Fruit fly (Drosophila melanogaster): ENCODE measurements around the gene Mnr.
A peak's percentile ranks its signal among the peaks of the same experiment; 100 is the strongest.

The Mnr gene

dm6 chrX:21282035-21282434 is 1.1 kb upstream of the Mnr start:
- TF ChIP-seq rn (GFP tag; IDR thresholded peaks at IDR 0.05): no peak
- no peak for TF ChIP-seq gl (tag; optimal IDR thresholded peaks at IDR 0.05)
- no peak for TF ChIP-seq Ets98B (GFP tag; IDR thresholded peaks at IDR 0.05)
- TF ChIP-seq CG4496 (GFP tag; IDR thresholded peaks at IDR 0.05): no peak
- TF ChIP-seq CG12605 (GFP tag; IDR thresholded peaks at IDR 0.05): no peak
- TF ChIP-seq CG8301 (tag; optimal IDR thresholded peaks at IDR 0.05): no peak
- no peak for TF ChIP-seq CG13204 (GFP tag; optimal IDR thresholded peaks at IDR 0.05)

DNA sequence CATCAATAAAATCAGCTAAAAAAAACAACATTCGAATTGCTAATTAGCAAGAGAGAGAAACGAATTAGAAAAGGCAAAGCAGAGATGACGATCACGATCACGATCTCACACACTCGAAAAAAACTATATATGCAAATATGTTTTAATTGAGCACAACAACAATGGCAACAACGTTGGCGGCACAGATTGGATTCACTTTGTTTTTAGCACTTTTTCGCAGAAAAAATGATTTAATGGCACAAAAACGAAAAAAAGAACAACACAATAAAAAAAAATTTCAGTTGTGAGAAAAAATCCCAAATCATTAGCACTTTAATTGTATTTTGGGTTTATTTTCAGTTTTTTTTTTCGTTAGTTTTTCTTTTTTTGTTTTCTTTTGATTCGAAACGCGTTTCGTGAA is 342 bp downstream of the Mnr start:
- no peak for TF ChIP-seq CG8301 (tag; optimal IDR thresholded peaks at IDR 0.05)
- no peak for TF ChIP-seq CG13204 (GFP tag; optimal IDR thresholded peaks at IDR 0.05)
- TF ChIP-seq Pif1A (GFP tag; optimal IDR thresholded peaks at IDR 0.05): peak; percentile 24
- TF ChIP-seq CG32121 (GFP tag; IDR thresholded peaks at IDR 0.05): no peak
- TF ChIP-seq D1 (tag; optimal IDR thresholded peaks at IDR 0.05): no peak
- no peak for TF ChIP-seq CG12605 (GFP tag; IDR thresholded peaks at IDR 0.05)
- no peak for TF ChIP-seq Ets98B (GFP tag; IDR thresholded peaks at IDR 0.05)
- no peak for TF ChIP-seq CG15710 (tag; optimal IDR thresholded peaks at IDR 0.05)
- peak; percentile 31 for TF ChIP-seq CG14655 (GFP tag; optimal IDR thresholded peaks at IDR 0.05)
- no peak for TF ChIP-seq rn (GFP tag; IDR thresholded peaks at IDR 0.05)
- TF ChIP-seq CG10348 (GFP tag; IDR thresholded peaks at IDR 0.05): no peak
- peak; percentile 15 for TF ChIP-seq CG9948 (tag; optimal IDR thresholded peaks at IDR 0.05)

DNA sequence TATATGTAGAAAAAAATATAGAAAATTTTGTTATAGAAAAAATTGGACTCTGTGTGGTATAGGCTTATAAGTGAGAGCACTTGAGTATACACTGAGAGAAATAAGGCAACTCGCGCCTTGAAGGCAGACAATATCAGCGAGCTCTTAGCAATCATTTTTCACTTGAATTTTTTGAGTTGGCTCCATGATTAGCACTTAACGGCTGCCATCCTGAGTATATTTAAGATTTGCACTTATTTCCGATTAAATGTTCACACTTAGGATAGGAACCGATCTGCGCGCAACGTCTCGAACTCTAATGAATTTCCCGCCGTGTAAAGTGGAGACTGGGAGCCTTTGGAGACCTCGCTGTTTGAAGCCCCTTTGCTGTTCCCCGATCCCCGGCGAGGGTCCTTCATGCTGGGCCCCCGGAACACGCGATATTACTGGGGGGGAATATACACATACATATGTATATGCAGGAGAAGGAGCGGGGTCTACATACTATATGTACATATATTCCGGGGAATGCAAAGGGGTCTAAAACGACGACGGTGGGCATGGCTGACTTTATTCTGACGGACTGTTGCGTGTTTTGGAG is 1.6 kb downstream of the Mnr start:
- TF ChIP-seq CG4496 (GFP tag; IDR thresholded peaks at IDR 0.05): no peak
- TF ChIP-seq fd96Ca (GFP tag; IDR thresholded peaks at IDR 0.05): peak; percentile 58; the same call in 2 of the 3 replicates
- TF ChIP-seq CG9948 (tag; optimal IDR thresholded peaks at IDR 0.05): peak; percentile 47
- TF ChIP-seq CG14655 (GFP tag; optimal IDR thresholded peaks at IDR 0.05): peak; percentile 53
- peak; percentile 24 for TF ChIP-seq CG8301 (tag; optimal IDR thresholded peaks at IDR 0.05)
- peak; percentile 26 for TF ChIP-seq CG17806 (tag; optimal IDR thresholded peaks at IDR 0.05)
- TF ChIP-seq CG8159 (tag; optimal IDR thresholded peaks at IDR 0.05): peak; percentile 33
- no peak for TF ChIP-seq CG13204 (GFP tag; optimal IDR thresholded peaks at IDR 0.05)
- no peak for TF ChIP-seq Snoo (tag; optimal IDR thresholded peaks at IDR 0.05)
- no peak for TF ChIP-seq EcR (GFP tag; optimal IDR thresholded peaks at IDR 0.05)
- no peak for TF ChIP-seq Pif1A (GFP tag; optimal IDR thresholded peaks at IDR 0.05)
- TF ChIP-seq CG12605 (GFP tag; IDR thresholded peaks at IDR 0.05): no peak
- no peak for TF ChIP-seq gl (tag; optimal IDR thresholded peaks at IDR 0.05)
- TF ChIP-seq CG10348 (GFP tag; IDR thresholded peaks at IDR 0.05): no peak
- TF ChIP-seq CG15710 (tag; optimal IDR thresholded peaks at IDR 0.05): peak; percentile 31
- TF ChIP-seq rn (GFP tag; IDR thresholded peaks at IDR 0.05): no peak
- TF ChIP-seq Pif1B (GFP tag; optimal IDR thresholded peaks at IDR 0.05): peak; percentile 7
- TF ChIP-seq CG32121 (GFP tag; IDR thresholded peaks at IDR 0.05): no peak
- TF ChIP-seq D1 (tag; optimal IDR thresholded peaks at IDR 0.05): no peak
- no peak for TF ChIP-seq CG34367 (tag; optimal IDR thresholded peaks at IDR 0.05)
- TF ChIP-seq Ets98B (GFP tag; IDR thresholded peaks at IDR 0.05): no peak

dm6 chrX:21276494-21276893 is 4.5 kb downstream of the Mnr start:
- TF ChIP-seq CG10348 (GFP tag; IDR thresholded peaks at IDR 0.05): no peak
- no peak for TF ChIP-seq CG17806 (tag; optimal IDR thresholded peaks at IDR 0.05)
- no peak for TF ChIP-seq Pif1B (GFP tag; optimal IDR thresholded peaks at IDR 0.05)
- TF ChIP-seq CG14655 (GFP tag; optimal IDR thresholded peaks at IDR 0.05): no peak
- no peak for TF ChIP-seq rn (GFP tag; IDR thresholded peaks at IDR 0.05)
- TF ChIP-seq gl (tag; optimal IDR thresholded peaks at IDR 0.05): no peak
- no peak for TF ChIP-seq CG32121 (GFP tag; IDR thresholded peaks at IDR 0.05)
- no peak for TF ChIP-seq CG4496 (GFP tag; IDR thresholded peaks at IDR 0.05)
- no peak for TF ChIP-seq EcR (GFP tag; optimal IDR thresholded peaks at IDR 0.05)
- no peak for TF ChIP-seq CG12605 (GFP tag; IDR thresholded peaks at IDR 0.05)
- TF ChIP-seq D1 (tag; optimal IDR thresholded peaks at IDR 0.05): no peak
- no peak for TF ChIP-seq CG15710 (tag; optimal IDR thresholded peaks at IDR 0.05)
- no peak for TF ChIP-seq Ets98B (GFP tag; IDR thresholded peaks at IDR 0.05)
- TF ChIP-seq CG13204 (GFP tag; optimal IDR thresholded peaks at IDR 0.05): no peak
- no peak for TF ChIP-seq CG8301 (tag; optimal IDR thresholded peaks at IDR 0.05)
- TF ChIP-seq CG34367 (tag; optimal IDR thresholded peaks at IDR 0.05): no peak
- no peak for TF ChIP-seq fd96Ca (GFP tag; IDR thresholded peaks at IDR 0.05)

DNA sequence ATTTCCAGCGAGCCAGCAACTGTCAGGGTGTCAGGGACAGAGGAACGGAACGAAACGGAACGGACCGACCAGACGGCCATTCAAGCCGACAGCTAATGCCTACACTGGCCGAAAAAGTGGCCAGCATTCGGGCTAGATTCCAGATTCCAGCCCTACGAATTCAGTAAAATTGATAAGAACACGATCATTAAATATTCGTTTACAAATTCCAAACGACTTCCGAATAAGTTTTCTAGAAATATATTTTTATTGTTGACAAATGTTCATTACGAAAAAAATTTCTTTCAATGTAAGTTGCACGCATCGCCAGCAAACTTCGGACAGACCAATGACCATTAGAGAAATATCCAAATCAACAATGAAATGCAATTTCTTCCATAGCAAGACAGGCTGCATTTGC is 15.6 kb downstream of the Mnr start:
- peak; percentile 54; the same call in 1 of the 2 replicates for TF ChIP-seq CG32121 (GFP tag; IDR thresholded peaks at IDR 0.05)
- no peak for TF ChIP-seq CG15710 (tag; optimal IDR thresholded peaks at IDR 0.05)
- peak; percentile 41; the same call in 1 of the 3 replicates for TF ChIP-seq fd96Ca (GFP tag; IDR thresholded peaks at IDR 0.05)
- peak; percentile 29 for TF ChIP-seq CG8301 (tag; optimal IDR thresholded peaks at IDR 0.05)
- TF ChIP-seq CG14655 (GFP tag; optimal IDR thresholded peaks at IDR 0.05): peak; percentile 7

dm6 chrX:21251048-21251447 is 29.9 kb downstream of the Mnr start, which contains the start of gene CG1722:
Gene CG1722 (minus strand): TSS chrX:21251148.
- TF ChIP-seq Pif1A (GFP tag; optimal IDR thresholded peaks at IDR 0.05): no peak

DNA sequence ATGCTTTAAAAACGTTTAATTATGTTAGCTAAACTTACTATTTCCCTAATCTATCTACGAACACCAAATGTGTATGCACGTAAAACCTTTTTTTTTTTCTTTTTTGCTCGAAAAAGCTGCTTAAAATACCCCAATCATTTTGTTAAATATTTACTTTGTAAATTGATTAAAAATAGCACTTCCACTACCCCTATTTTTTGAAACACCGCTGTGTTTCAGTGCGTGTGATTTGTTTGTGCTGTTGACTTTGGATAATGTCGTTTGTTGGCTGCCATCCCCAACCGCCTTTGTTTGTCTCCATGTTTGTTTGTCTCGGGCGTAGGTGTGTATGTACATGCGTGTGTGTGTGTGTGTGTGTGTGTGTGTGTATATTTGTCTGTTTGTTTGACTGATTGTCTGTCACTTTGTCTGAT is 39.2 kb downstream of the Mnr start:
- TF ChIP-seq CG34367 (tag; optimal IDR thresholded peaks at IDR 0.05) (no peak), Pif1A (GFP tag; optimal IDR thresholded peaks at IDR 0.05) (no peak), Snoo (tag; optimal IDR thresholded peaks at IDR 0.05) (no peak), CG13204 (GFP tag; optimal IDR thresholded peaks at IDR 0.05) (no peak), Ets98B (GFP tag; IDR thresholded peaks at IDR 0.05) (no peak), CG8301 (tag; optimal IDR thresholded peaks at IDR 0.05) (no peak), CG15710 (tag; optimal IDR thresholded peaks at IDR 0.05) (peak; percentile 9), CG17806 (tag; optimal IDR thresholded peaks at IDR 0.05) (no peak), CG8159 (tag; optimal IDR thresholded peaks at IDR 0.05) (no peak), CG4496 (GFP tag; IDR thresholded peaks at IDR 0.05) (no peak), CG32121 (GFP tag; IDR thresholded peaks at IDR 0.05) (no peak), gl (tag; optimal IDR thresholded peaks at IDR 0.05) (no peak), CG14655 (GFP tag; optimal IDR thresholded peaks at IDR 0.05) (peak; percentile 41), D1 (tag; optimal IDR thresholded peaks at IDR 0.05) (no peak)

All from whole organism, pupa.